Fruit fly (Drosophila melanogaster): ENCODE data around the gene Spn77Ba.
A peak's percentile ranks its signal among the peaks of the same experiment; 100 is the strongest.

Spn77Ba gene

dm6 chr3L:20347762-20348580 lies 31.0 kb downstream of the Spn77Ba start, which contains the start of the genes Rbbp5 and eRF1 (continued):
- TF ChIP-seq CG7372 (GFP tag; IDR thresholded peaks at IDR 0.05): peak; percentile 82
- TF ChIP-seq ham (GFP tag; IDR thresholded peaks at IDR 0.05): peak; percentile 47; the same call in 1 of the 2 replicates
- no peak for TF ChIP-seq pros (GFP tag; optimal IDR thresholded peaks at IDR 0.05)
- peak; percentile 80 for TF ChIP-seq CG10267 (tag; optimal IDR thresholded peaks at IDR 0.05)
- no peak for TF ChIP-seq cad (GFP tag; optimal IDR thresholded peaks at IDR 0.05)
- TF ChIP-seq seq (GFP tag; IDR thresholded peaks at IDR 0.05): peak; percentile 41; the same call in 1 of the 2 replicates
- TF ChIP-seq CG15601 (tag; optimal IDR thresholded peaks at IDR 0.05): peak; percentile 59
- peak; percentile 51 for TF ChIP-seq Dip3 (GFP tag; optimal IDR thresholded peaks at IDR 0.05)
- peak; percentile 17 for TF ChIP-seq nerfin-1 (tag; optimal IDR thresholded peaks at IDR 0.05)
- TF ChIP-seq Neu2 (GFP tag; optimal IDR thresholded peaks at IDR 0.05; ENCODE audit: borderline replicate concordance): no peak
- TF ChIP-seq kni (GFP tag; optimal IDR thresholded peaks at IDR 0.05): no peak
- TF ChIP-seq CG15514 (GFP tag; optimal IDR thresholded peaks at IDR 0.05): peak; percentile 72
- peak; percentile 10 for TF ChIP-seq CG4328 (GFP tag; optimal IDR thresholded peaks at IDR 0.05)
- TF ChIP-seq CG13123 (GFP tag; optimal IDR thresholded peaks at IDR 0.05): peak; percentile 71
- TF ChIP-seq schlank (tag; optimal IDR thresholded peaks at IDR 0.05): no peak
- peak; percentile 63 for TF ChIP-seq ap (GFP tag; IDR thresholded peaks at IDR 0.05)
- TF ChIP-seq MTF-1 (GFP tag; optimal IDR thresholded peaks at IDR 0.05; ENCODE audit: borderline replicate concordance): no peak
- TF ChIP-seq shn (GFP tag; optimal IDR thresholded peaks at IDR 0.05): peak; percentile 42
- no peak for TF ChIP-seq sc (optimal IDR thresholded peaks at IDR 0.05)
- peak; percentile 7 for TF ChIP-seq sc (GFP tag; optimal IDR thresholded peaks at IDR 0.05)
- peak; percentile 75; the same call in 1 of the 2 replicates for TF ChIP-seq esg (GFP tag; conservative IDR thresholded peaks at IDR 0.05)
- TF ChIP-seq Spps (tag; optimal IDR thresholded peaks at IDR 0.05): peak; percentile 38
- peak; percentile 71 for TF ChIP-seq chn (GFP tag; optimal IDR thresholded peaks at IDR 0.05)
- peak; percentile 62 to 80 for TF ChIP-seq dpn (GFP tag; optimal IDR thresholded peaks at IDR 0.05)
- no peak for TF ChIP-seq ci (GFP tag; IDR thresholded peaks at IDR 0.05)
- TF ChIP-seq so (GFP tag; IDR thresholded peaks at IDR 0.05): no peak
- peak; percentile 39 for TF ChIP-seq CG13296 (GFP tag; optimal IDR thresholded peaks at IDR 0.05)
- TF ChIP-seq luna (GFP tag; optimal IDR thresholded peaks at IDR 0.05): peak; percentile 5
- TF ChIP-seq CG17802 (tag; optimal IDR thresholded peaks at IDR 0.05): peak; percentile 50
- TF ChIP-seq CG2889 (GFP tag; IDR thresholded peaks at IDR 0.05): no peak
- TF ChIP-seq C15 (GFP tag; IDR thresholded peaks at IDR 0.05): peak; percentile 66; the same call in 1 of the 3 replicates
- TF ChIP-seq repo (GFP tag; optimal IDR thresholded peaks at IDR 0.05): no peak
- no peak for TF ChIP-seq rib (GFP tag; IDR thresholded peaks at IDR 0.05)
- no peak for TF ChIP-seq pb (GFP tag; optimal IDR thresholded peaks at IDR 0.05)
- TF ChIP-seq CG31224 (GFP tag; IDR thresholded peaks at IDR 0.05): no peak; the same call in 1 of the 2 replicates
- TF ChIP-seq CG6689 (GFP tag; IDR thresholded peaks at IDR 0.05): peak; percentile 81
- no peak for TF ChIP-seq CG6654 (GFP tag; optimal IDR thresholded peaks at IDR 0.05)
- TF ChIP-seq ERR (GFP tag; optimal IDR thresholded peaks at IDR 0.05): peak; percentile 16
- peak; percentile 57 for TF ChIP-seq fd3F (GFP tag; optimal IDR thresholded peaks at IDR 0.05)
- peak; percentile 86 for TF ChIP-seq Max (GFP tag; optimal IDR thresholded peaks at IDR 0.05)
- peak; percentile 63 for TF ChIP-seq NfI (GFP tag; optimal IDR thresholded peaks at IDR 0.05)
- no peak for TF ChIP-seq tap (tag; optimal IDR thresholded peaks at IDR 0.05)
- peak; percentile 85 for TF ChIP-seq CG2712 (tag; optimal IDR thresholded peaks at IDR 0.05)
- peak; percentile 75 for TF ChIP-seq B-H2 (GFP tag; optimal IDR thresholded peaks at IDR 0.05)
- TF ChIP-seq CG7839 (tag; optimal IDR thresholded peaks at IDR 0.05): no peak
- peak; percentile 93 for TF ChIP-seq CG42726 (GFP tag; IDR thresholded peaks at IDR 0.05; ENCODE audit: partially characterized antibody)
- TF ChIP-seq CG2202 (tag; optimal IDR thresholded peaks at IDR 0.05): no peak
- TF ChIP-seq CG18011 (GFP tag; optimal IDR thresholded peaks at IDR 0.05): no peak
- TF ChIP-seq ttk (GFP tag; IDR thresholded peaks at IDR 0.05): no peak; the same call in 1 of the 2 replicates
